Worm (Caenorhabditis elegans) whole organism, midembryonic: ENCODE measurements around the gene tbc-2.

Experiments
- T22C8.4 ChIP-seq: fragments of 200-800 bp; sonication (Bioruptor generic); IDR thresholded peaks from 2 replicates; pipeline ENCODE4 v1.3.6; 2022; ENCODE audit warnings: missing genetic modification characterization, missing compliant biosample characterization
- cog-1 ChIP-seq: sonication (generic microtip); optimal IDR thresholded peaks from 2 replicates; lab custom pipeline; 2016; ENCODE audit warnings: missing genetic modification characterization, missing compliant biosample characterization
- flt-1 ChIP-seq: fragments of 200-800 bp; sonication (Bioruptor generic); IDR thresholded peaks from 2 replicates; pipeline ENCODE4 v1.3.6; 2022; ENCODE audit warnings: missing genetic modification characterization, missing compliant biosample characterization
- klf-2 ChIP-seq: fragments of 200-800 bp; sonication (Bioruptor generic); conservative IDR thresholded peaks from 2 replicates; pipeline ENCODE4 v1.3.6; 2022; ENCODE audit warnings: missing genetic modification reagents, missing genetic modification characterization, missing compliant biosample characterization
- med-1 ChIP-seq: sonication (generic microtip); optimal IDR thresholded peaks from 2 replicates; lab custom pipeline; 2017; ENCODE audit warnings: missing genetic modification characterization, mild to moderate bottlenecking, missing compliant biosample characterization, antibody characterized with exemption, missing genetic modification reagents; ENCODE audit not compliant: insufficient read depth
- ref-1 ChIP-seq: fragments of 200-800 bp; sonication (Bioruptor generic); conservative IDR thresholded peaks from 2 replicates; pipeline ENCODE4 v1.3.6; 2022; ENCODE audit warnings: missing genetic modification reagents, missing genetic modification characterization, missing compliant biosample characterization
- tab-1 ChIP-seq: fragments of 200-800 bp; sonication (Bioruptor generic); IDR thresholded peaks from 2 replicates; pipeline ENCODE4 v1.3.6; 2022; ENCODE audit warnings: missing genetic modification characterization, missing compliant biosample characterization
- ztf-23 ChIP-seq: fragments of 200-800 bp; sonication (Bioruptor generic); IDR thresholded peaks from 2 replicates; pipeline ENCODE4 v1.3.6; 2022; ENCODE audit warnings: missing genetic modification reagents, missing genetic modification characterization, missing compliant biosample characterization
- ztf-29 ChIP-seq: fragments of 200-800 bp; sonication (Bioruptor generic); IDR thresholded peaks from 2 replicates; pipeline ENCODE4 v1.3.6; 2022; ENCODE audit warnings: missing genetic modification reagents, missing genetic modification characterization, missing compliant biosample characterization

The tbc-2 gene

ce11 chrII:5841053-5841547, 13.9 kb upstream of the tbc-2 start, which contains the start of gene lec-5:
Gene lec-5 (minus strand): TSS chrII:5841103.
- TF ChIP-seq ztf-23 (no peak), tab-1 (GFP tag; lab: Robert Waterston, UW) (no peak), T22C8.4 (GFP tag; lab: Robert Waterston, UW) (no peak), med-1 (no peak), cog-1 (no peak), klf-2 (GFP tag; lab: Robert Waterston, UW) (no peak), flt-1 (GFP tag; lab: Robert Waterston, UW) (no peak), ref-1 (GFP tag; lab: Robert Waterston, UW) (no peak), ztf-29 (no peak)

ce11 chrII:5839227-5839626, 12.0 kb upstream of the tbc-2 start, which contains the start of gene ZK1248.19:
Gene ZK1248.19 (minus strand): TSS chrII:5839414.
- TF ChIP-seq med-1 (no peak), ref-1 (GFP tag; lab: Robert Waterston, UW) (no peak)

ce11 chrII:5838453-5838852, 11.2 kb upstream of the tbc-2 start, which contains the start of gene ZK1248.15:
Gene ZK1248.15 (minus strand): TSS chrII:5838553.
- no peak for TF ChIP-seq med-1
- TF ChIP-seq tab-1 (GFP tag; lab: Robert Waterston, UW): no peak

ce11 chrII:5836153-5836719, 9.0 kb upstream of the tbc-2 start, which contains the start of gene fzo-1:
Gene fzo-1 (minus strand): TSS chrII:5836203.
- TF ChIP-seq T22C8.4 (GFP tag; lab: Robert Waterston, UW) (no peak), ref-1 (GFP tag; lab: Robert Waterston, UW) (no peak), ztf-23 (peak; percentile 79; the same call in 1 of the 2 replicates), cog-1 (peak; percentile 83), klf-2 (GFP tag; lab: Robert Waterston, UW) (0 out of 2 replicates have a peak, but pooled peaks have one; percentile 14)

- no peak for TF ChIP-seq T22C8.4 (GFP tag; lab: Robert Waterston, UW)
- no peak for TF ChIP-seq ref-1 (GFP tag; lab: Robert Waterston, UW)
- TF ChIP-seq ztf-23: no peak
- TF ChIP-seq flt-1 (GFP tag; lab: Robert Waterston, UW): no peak
- TF ChIP-seq klf-2 (GFP tag; lab: Robert Waterston, UW): no peak
- TF ChIP-seq tab-1 (GFP tag; lab: Robert Waterston, UW): no peak
- TF ChIP-seq ztf-29: no peak
- no peak for TF ChIP-seq cog-1
- TF ChIP-seq med-1: no peak
Measured at ce11 chrII:5835146-5835545, 7.9 kb upstream of the tbc-2 start.

- TF ChIP-seq ztf-29 (no peak), ztf-23 (no peak), flt-1 (GFP tag; lab: Robert Waterston, UW) (no peak), med-1 (no peak), cog-1 (no peak), tab-1 (GFP tag; lab: Robert Waterston, UW) (no peak), klf-2 (GFP tag; lab: Robert Waterston, UW) (no peak), ref-1 (GFP tag; lab: Robert Waterston, UW) (no peak), T22C8.4 (GFP tag; lab: Robert Waterston, UW) (no peak)
Measured at ce11 chrII:5833136-5833535, 5.9 kb upstream of the tbc-2 start, which contains the start of gene gtap-1. Gene gtap-1 (minus strand): TSS chrII:5833236.

ce11 chrII:5831373-5831772, 4.1 kb upstream of the tbc-2 start:
- no peak for TF ChIP-seq ztf-29
- TF ChIP-seq flt-1 (GFP tag; lab: Robert Waterston, UW): no peak
- no peak for TF ChIP-seq ztf-23
- TF ChIP-seq med-1: no peak
- no peak for TF ChIP-seq klf-2 (GFP tag; lab: Robert Waterston, UW)
- no peak for TF ChIP-seq tab-1 (GFP tag; lab: Robert Waterston, UW)
- TF ChIP-seq cog-1: no peak
- no peak for TF ChIP-seq ref-1 (GFP tag; lab: Robert Waterston, UW)
- TF ChIP-seq T22C8.4 (GFP tag; lab: Robert Waterston, UW): no peak

- no peak for TF ChIP-seq ref-1 (GFP tag; lab: Robert Waterston, UW)
- no peak for TF ChIP-seq flt-1 (GFP tag; lab: Robert Waterston, UW)
- TF ChIP-seq ztf-29: no peak
- TF ChIP-seq tab-1 (GFP tag; lab: Robert Waterston, UW): no peak
- TF ChIP-seq T22C8.4 (GFP tag; lab: Robert Waterston, UW): no peak
- no peak for TF ChIP-seq cog-1
- no peak for TF ChIP-seq ztf-23
- TF ChIP-seq med-1: no peak
- TF ChIP-seq klf-2 (GFP tag; lab: Robert Waterston, UW): no peak
Measured at ce11 chrII:5829940-5830424, 2.7 kb upstream of the tbc-2 start, which contains the start of gene col-74. Gene col-74 (plus strand): TSS chrII:5830374.

- TF ChIP-seq ref-1 (GFP tag; lab: Robert Waterston, UW): no peak
- no peak for TF ChIP-seq cog-1
- TF ChIP-seq flt-1 (GFP tag; lab: Robert Waterston, UW): no peak
- TF ChIP-seq T22C8.4 (GFP tag; lab: Robert Waterston, UW): no peak
- TF ChIP-seq ztf-29: no peak
- no peak for TF ChIP-seq ztf-23
- TF ChIP-seq med-1: no peak
- TF ChIP-seq klf-2 (GFP tag; lab: Robert Waterston, UW): no peak
- TF ChIP-seq tab-1 (GFP tag; lab: Robert Waterston, UW): no peak
Measured at ce11 chrII:5828486-5828885, 1.2 kb upstream of the tbc-2 start, which contains the start of gene ZK1248.11. Gene ZK1248.11 (minus strand): TSS chrII:5828586.

ce11 chrII:5820282-5820762, 6.9 kb downstream of the tbc-2 start, which contains the start of gene ehs-1:
Gene ehs-1 (plus strand): TSS chrII:5820712.
- no peak for TF ChIP-seq ref-1 (GFP tag; lab: Robert Waterston, UW)
- TF ChIP-seq T22C8.4 (GFP tag; lab: Robert Waterston, UW): no peak
- TF ChIP-seq cog-1: no peak
- no peak for TF ChIP-seq ztf-29
- no peak for TF ChIP-seq med-1
